Fruit fly (Drosophila melanogaster) whole organism, embryonic: ENCODE results near the gene AsnRS.

Experiments used
- Adf1 ChIP-seq: fragments of 200-800 bp; sonication (Bioruptor generic); IDR thresholded peaks from 2 replicates; pipeline ENCODE4 v1.3.6; 2022; ENCODE audit warnings: missing biosample characterization, missing genetic modification characterization
- Aef1 ChIP-seq: fragments of 200-800 bp; sonication (Bioruptor generic); IDR thresholded peaks from 3 replicates; pipeline ENCODE4 v1.3.6; 2022; ENCODE audit warnings: missing biosample characterization, missing genetic modification characterization
- B-H2 ChIP-seq: fragments of 200-800 bp; sonication (Bioruptor generic); optimal IDR thresholded peaks from 2 replicates; lab custom pipeline; 2018; ENCODE audit warnings: missing biosample characterization, mild to moderate bottlenecking, missing genetic modification characterization
- BtbVII ChIP-seq: fragments of 200-800 bp; sonication (Bioruptor generic); optimal IDR thresholded peaks from 3 replicates; lab custom pipeline; 2017; ENCODE audit warnings: missing biosample characterization, mild to moderate bottlenecking, missing genetic modification characterization
- C15 ChIP-seq: fragments of 200-800 bp; sonication (Bioruptor generic); IDR thresholded peaks from 3 replicates; pipeline ENCODE4 v1.3.6; 2022; ENCODE audit warnings: missing biosample characterization, missing genetic modification characterization
- CG10565 ChIP-seq: fragments of 200-800 bp; sonication (Bioruptor generic); optimal IDR thresholded peaks from 3 replicates; lab custom pipeline; 2016; ENCODE audit warnings: missing biosample characterization, mild to moderate bottlenecking, missing genetic modification characterization
- CG10979 ChIP-seq: fragments of 200-800 bp; sonication (Bioruptor generic); optimal IDR thresholded peaks from 2 replicates; lab custom pipeline; 2018; ENCODE audit warnings: missing biosample characterization, mild to moderate bottlenecking, missing genetic modification characterization, moderate library complexity
- CG12942 ChIP-seq: fragments of 200-800 bp; sonication (Bioruptor generic); optimal IDR thresholded peaks from 3 replicates; lab custom pipeline; 2016; ENCODE audit warnings: missing biosample characterization, missing genetic modification characterization
- CG14014 ChIP-seq: fragments of 200-800 bp; sonication (Bioruptor generic); IDR thresholded peaks from 2 replicates; pipeline ENCODE4 v1.3.6; 2022; ENCODE audit warnings: missing biosample characterization, missing genetic modification characterization
- CG15696 ChIP-seq: fragments of 200-800 bp; sonication (Bioruptor generic); optimal IDR thresholded peaks from 2 replicates; lab custom pipeline; 2019; ENCODE audit warnings: missing biosample characterization, mild to moderate bottlenecking, missing genetic modification characterization, moderate library complexity
- CG17802 ChIP-seq: fragments of 200-800 bp; sonication (Bioruptor generic); optimal IDR thresholded peaks from 2 replicates; lab custom pipeline; 2018; ENCODE audit warnings: missing biosample characterization, mild to moderate bottlenecking, missing genetic modification characterization, moderate library complexity
- CG18476 ChIP-seq: fragments of 200-800 bp; sonication (Bioruptor generic); optimal IDR thresholded peaks from 2 replicates; lab custom pipeline; 2016; ENCODE audit warnings: missing biosample characterization, mild to moderate bottlenecking, missing genetic modification characterization
- CG3163 ChIP-seq: fragments of 200-800 bp; sonication (Bioruptor generic); optimal IDR thresholded peaks from 3 replicates; lab custom pipeline; 2016; ENCODE audit warnings: missing biosample characterization, missing genetic modification characterization
- CG34224 ChIP-seq: fragments of 200-800 bp; sonication (Bioruptor generic); IDR thresholded peaks from 3 replicates; pipeline ENCODE4 v1.3.6; 2022; ENCODE audit warnings: missing biosample characterization, missing genetic modification characterization; ENCODE audit not compliant: partially characterized antibody
- CG4328 ChIP-seq: fragments of 200-800 bp; sonication (Bioruptor generic); optimal IDR thresholded peaks from 3 replicates; lab custom pipeline; 2017; ENCODE audit warnings: missing biosample characterization, missing genetic modification reagents, missing genetic modification characterization
- CG4617 ChIP-seq: fragments of 200-800 bp; sonication (Bioruptor generic); optimal IDR thresholded peaks from 3 replicates; lab custom pipeline; 2016; ENCODE audit warnings: missing biosample characterization, missing genetic modification characterization, borderline replicate concordance
- D19A ChIP-seq: fragments of 200-800 bp; optimal IDR thresholded peaks from 3 replicates; lab custom pipeline; 2019; ENCODE audit warnings: missing biosample characterization, mild to moderate bottlenecking, missing genetic modification characterization, moderate library complexity
- D19B ChIP-seq: fragments of 200-800 bp; sonication (Bioruptor generic); optimal IDR thresholded peaks from 2 replicates; lab custom pipeline; 2017; ENCODE audit warnings: missing biosample characterization, mild to moderate bottlenecking, missing genetic modification characterization
- Hr39 ChIP-seq: fragments of >200 bp; optimal IDR thresholded peaks from 2 replicates; lab custom pipeline; 2017
- Jarid2 ChIP-seq: fragments of 200-800 bp; sonication (Bioruptor generic); optimal IDR thresholded peaks from 3 replicates; lab custom pipeline; 2017; ENCODE audit warnings: mild to moderate bottlenecking, missing biosample characterization, missing genetic modification reagents, missing genetic modification characterization
- Lhr ChIP-seq: fragments of 200-800 bp; sonication (Bioruptor generic); optimal IDR thresholded peaks from 3 replicates; lab custom pipeline; 2017; ENCODE audit warnings: mild to moderate bottlenecking, missing biosample characterization, missing genetic modification reagents, missing genetic modification characterization
- Myb ChIP-seq: fragments of 200-800 bp; sonication (Bioruptor generic); optimal IDR thresholded peaks from 2 replicates; lab custom pipeline; 2016; ENCODE audit warnings: missing biosample characterization, missing genetic modification characterization
- NC2α ChIP-seq: fragments of 200-800 bp; sonication (Bioruptor generic); optimal IDR thresholded peaks from 2 replicates; lab custom pipeline; 2016; ENCODE audit warnings: missing biosample characterization, missing genetic modification characterization
- Oli ChIP-seq: fragments of 200-800 bp; sonication (Bioruptor generic); optimal IDR thresholded peaks from 2 replicates; lab custom pipeline; 2018; ENCODE audit warnings: missing biosample characterization, mild to moderate bottlenecking, missing genetic modification characterization, moderate library complexity
- Sox102F ChIP-seq: fragments of 200-800 bp; sonication (Bioruptor generic); optimal IDR thresholded peaks from 2 replicates; lab custom pipeline; 2018; ENCODE audit warnings: missing biosample characterization, mild to moderate bottlenecking, missing genetic modification characterization, moderate library complexity
- Stat92E ChIP-seq, 3 experiments: fragments of >200 bp in 2 of 3; fragments of 200-800 bp in 1 of 3; sonication (Bioruptor generic) in 1 of 3; optimal IDR thresholded peaks; 2 replicates each; lab custom pipeline; 2017 to 2019; ENCODE audit warnings: missing biosample characterization in 3 of 3, missing genetic modification characterization in 3 of 3, mild to moderate bottlenecking in 1 of 3, moderate library complexity in 1 of 3
- YL-1 ChIP-seq: fragments of 200-800 bp; sonication (Bioruptor generic); optimal IDR thresholded peaks from 3 replicates; lab custom pipeline; 2017; ENCODE audit warnings: missing biosample characterization, mild to moderate bottlenecking, missing genetic modification characterization
- aop ChIP-seq: fragments of 200-800 bp; sonication (Bioruptor generic); IDR thresholded peaks from 2 replicates; pipeline ENCODE4 v1.3.6; 2022; ENCODE audit warnings: missing biosample characterization, missing genetic modification characterization
- bcd ChIP-seq: fragments of 200-800 bp; sonication (Bioruptor generic); optimal IDR thresholded peaks from 2 replicates; lab custom pipeline; 2017; ENCODE audit warnings: missing biosample characterization, mild to moderate bottlenecking, missing genetic modification characterization
- bsh ChIP-seq, 2 experiments: fragments of 200-800 bp; sonication (Bioruptor generic); optimal IDR thresholded peaks; 2 replicates each; lab custom pipeline; 2017 to 2018; ENCODE audit warnings: mild to moderate bottlenecking in 2 of 2, missing biosample characterization in 2 of 2, missing genetic modification characterization in 2 of 2, moderate library complexity in 1 of 2
- ci ChIP-seq: fragments of 200-800 bp; sonication (Bioruptor generic); IDR thresholded peaks from 3 replicates; pipeline ENCODE4 v1.3.6; 2022; ENCODE audit warnings: missing biosample characterization, missing genetic modification characterization
- corto ChIP-seq: fragments of 200-800 bp; sonication (Bioruptor generic); optimal IDR thresholded peaks from 2 replicates; lab custom pipeline; 2016; ENCODE audit warnings: missing biosample characterization, mild to moderate bottlenecking, missing genetic modification characterization, moderate library complexity
- dimm ChIP-seq: fragments of 200-800 bp; sonication (Bioruptor generic); IDR thresholded peaks from 2 replicates; pipeline ENCODE4 v1.3.6; 2022; ENCODE audit warnings: missing biosample characterization, missing genetic modification characterization
- ewg ChIP-seq: fragments of 200-800 bp; sonication (Bioruptor generic); optimal IDR thresholded peaks from 3 replicates; lab custom pipeline; 2017; ENCODE audit warnings: mild to moderate bottlenecking, missing biosample characterization, missing genetic modification reagents, missing genetic modification characterization
- eyg ChIP-seq: fragments of 200-800 bp; sonication (Bioruptor generic); optimal IDR thresholded peaks from 3 replicates; lab custom pipeline; 2016; ENCODE audit warnings: missing biosample characterization, missing genetic modification characterization
- fd3F ChIP-seq: fragments of 200-800 bp; sonication (Bioruptor generic); optimal IDR thresholded peaks from 2 replicates; lab custom pipeline; 2018; ENCODE audit warnings: missing biosample characterization, mild to moderate bottlenecking, missing genetic modification characterization, moderate library complexity
- gem ChIP-seq: fragments of 200-800 bp; sonication (Bioruptor generic); optimal IDR thresholded peaks from 2 replicates; lab custom pipeline; 2019; ENCODE audit warnings: missing biosample characterization, mild to moderate bottlenecking, missing genetic modification characterization, moderate library complexity
- grau ChIP-seq: fragments of 200-800 bp; optimal IDR thresholded peaks from 3 replicates; lab custom pipeline; 2019; ENCODE audit warnings: missing biosample characterization, mild to moderate bottlenecking, missing genetic modification characterization, moderate library complexity
- gsb ChIP-seq: fragments of 200-800 bp; sonication (Bioruptor generic); IDR thresholded peaks from 2 replicates; pipeline ENCODE4 v1.3.6; 2022; ENCODE audit warnings: missing biosample characterization, missing genetic modification characterization
- kah ChIP-seq: fragments of 200-800 bp; sonication (Bioruptor generic); optimal IDR thresholded peaks from 2 replicates; lab custom pipeline; 2018; ENCODE audit warnings: missing biosample characterization, mild to moderate bottlenecking, missing genetic modification characterization
- mirr ChIP-seq: fragments of 200-800 bp; sonication (Bioruptor generic); optimal IDR thresholded peaks from 3 replicates; lab custom pipeline; 2018; ENCODE audit warnings: missing biosample characterization, mild to moderate bottlenecking, missing genetic modification characterization
- onecut ChIP-seq: fragments of 200-800 bp; sonication (Bioruptor generic); IDR thresholded peaks from 2 replicates; pipeline ENCODE4 v1.3.6; 2022; ENCODE audit warnings: missing biosample characterization, missing genetic modification characterization
- sens ChIP-seq: fragments of 200-800 bp; sonication (Bioruptor generic); peaks from one replicate; lab custom pipeline; 2016; ENCODE audit warnings: missing biosample characterization, missing genetic modification characterization
- sqz ChIP-seq: fragments of 200-800 bp; sonication (Bioruptor generic); optimal IDR thresholded peaks from 3 replicates; lab custom pipeline; 2018; ENCODE audit warnings: missing biosample characterization, mild to moderate bottlenecking, missing genetic modification characterization
- stwl ChIP-seq: fragments of 200-800 bp; sonication (Bioruptor generic); optimal IDR thresholded peaks from 3 replicates; lab custom pipeline; 2018; ENCODE audit warnings: missing biosample characterization, mild to moderate bottlenecking, missing genetic modification characterization, moderate library complexity
- sug ChIP-seq: fragments of 200-800 bp; optimal IDR thresholded peaks from 2 replicates; lab custom pipeline; 2019; ENCODE audit warnings: missing biosample characterization, mild to moderate bottlenecking, missing genetic modification characterization, moderate library complexity
- tup ChIP-seq: fragments of 200-800 bp; sonication (Bioruptor generic); optimal IDR thresholded peaks from 2 replicates; lab custom pipeline; 2016; ENCODE audit warnings: missing biosample characterization, mild to moderate bottlenecking, missing genetic modification characterization, moderate library complexity
- twi ChIP-seq: fragments of 200-800 bp; optimal IDR thresholded peaks from 2 replicates; lab custom pipeline; 2019; ENCODE audit warnings: missing biosample characterization, mild to moderate bottlenecking, missing genetic modification characterization, moderate library complexity
- vvl ChIP-seq: fragments of 200-800 bp; sonication (Bioruptor generic); IDR thresholded peaks from 2 replicates; pipeline ENCODE4 v1.3.6; 2022; ENCODE audit warnings: missing biosample characterization, missing genetic modification characterization
- z ChIP-seq: fragments of 200-800 bp; sonication (Bioruptor generic); IDR thresholded peaks from 3 replicates; pipeline ENCODE4 v1.3.6; 2022; ENCODE audit warnings: missing biosample characterization, missing genetic modification characterization

AsnRS gene

DNA sequence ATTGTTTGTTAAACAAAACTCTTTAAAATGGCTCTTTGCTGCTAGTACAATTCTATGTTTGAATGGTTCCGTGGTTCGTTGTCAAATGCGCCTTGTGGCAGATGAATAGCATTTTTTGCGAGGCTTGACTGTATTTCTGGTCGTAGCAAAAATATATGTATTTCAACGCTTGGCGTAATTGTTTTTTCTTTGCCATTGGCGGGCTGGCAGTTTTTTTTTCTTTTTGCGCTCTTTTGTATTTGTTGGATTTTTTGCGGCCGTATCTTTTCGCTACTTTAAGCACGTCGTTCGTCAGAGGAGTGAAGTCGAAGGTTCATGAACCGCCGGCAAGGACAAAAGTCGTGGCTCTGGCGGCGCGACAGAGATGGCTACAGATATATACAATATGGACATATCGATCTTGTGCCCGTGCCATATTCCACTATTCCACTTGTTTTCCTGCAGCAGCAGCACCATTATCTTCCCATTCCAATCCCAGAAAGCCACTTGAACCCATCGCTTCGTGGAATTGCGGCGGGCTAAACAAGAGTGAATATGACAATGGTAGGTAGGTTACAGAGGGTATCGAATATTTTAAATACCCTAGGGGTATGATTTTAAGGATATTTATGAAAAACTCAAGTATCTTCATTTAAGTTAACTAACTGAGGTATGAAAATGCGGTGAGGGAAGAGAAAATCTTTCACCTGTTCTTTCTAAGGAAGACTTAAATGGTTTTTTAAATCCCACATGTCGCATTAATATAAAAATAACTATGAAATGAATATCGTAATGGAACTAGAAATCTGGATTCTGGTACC, 24.4 kb upstream of the AsnRS start (continued):
- TF ChIP-seq Myb (GFP tag; lab: Kevin White, UChicago) (no peak), CG3163 (GFP tag; lab: Kevin White, UChicago) (no peak), CG17802 (tag; lab: Kevin White, UChicago) (no peak), gsb (GFP tag; lab: Robert Waterston, UW) (no peak), Adf1 (GFP tag; lab: Robert Waterston, UW) (no peak), Jarid2 (GFP tag; lab: Kevin White, UChicago) (no peak), stwl (tag; lab: Kevin White, UChicago) (no peak), C15 (no peak), dimm (GFP tag; lab: Robert Waterston, UW) (no peak), corto (GFP tag; lab: Kevin White, UChicago) (no peak), CG14014 (no peak), sug (tag; lab: Kevin White, UChicago) (no peak), BtbVII (GFP tag; lab: Kevin White, UChicago) (no peak), ewg (GFP tag; lab: Kevin White, UChicago) (no peak), CG4328 (GFP tag; lab: Kevin White, UChicago) (no peak), sqz (GFP tag; lab: Kevin White, UChicago) (no peak), mirr (GFP tag; lab: Kevin White, UChicago) (no peak), NC2α (GFP tag; lab: Kevin White, UChicago) (no peak), gem (no peak), eyg (GFP tag; lab: Kevin White, UChicago) (no peak), Lhr (GFP tag; lab: Kevin White, UChicago) (no peak), Oli (tag; lab: Kevin White, UChicago) (no peak), CG15696 (tag; lab: Kevin White, UChicago) (no peak), ci (GFP tag; lab: Robert Waterston, UW) (no peak), bsh (GFP tag; optimal IDR thresholded peaks at IDR 0.05; lab: Kevin White, UChicago) (peak in 1 of 2 experiments; percentile 77), CG34224 (GFP tag; lab: Robert Waterston, UW) (no peak), YL-1 (GFP tag; lab: Kevin White, UChicago) (no peak), sens (GFP tag; lab: Kevin White, UChicago) (peak; percentile 56), onecut (GFP tag; lab: Robert Waterston, UW) (peak; percentile 49; the same call in 1 of the 2 replicates), fd3F (GFP tag; lab: Kevin White, UChicago) (no peak), kah (no peak), bcd (no peak), CG10565 (GFP tag; lab: Kevin White, UChicago) (no peak), twi (tag; lab: Kevin White, UChicago) (peak; percentile 25), vvl (GFP tag; lab: Robert Waterston, UW) (no peak), Hr39 (lab: Kevin White, UChicago) (no peak), grau (peak; percentile 70), B-H2 (no peak), Stat92E (GFP tag; optimal IDR thresholded peaks at IDR 0.05; lab: Kevin White, UChicago) (peak in 1 of 3 experiments; percentile 93), CG18476 (no peak), CG10979 (no peak), CG4617 (GFP tag; lab: Kevin White, UChicago) (no peak), aop (GFP tag; lab: Robert Waterston, UW) (no peak), D19B (GFP tag; lab: Kevin White, UChicago) (peak; percentile 29), z (no peak), tup (no peak), CG12942 (GFP tag; lab: Kevin White, UChicago) (no peak), Sox102F (no peak), D19A (tag; lab: Kevin White, UChicago) (peak; percentile 49), Aef1 (no peak)
